Worm (Caenorhabditis elegans): ENCODE results near the gene cku-80.

DNA sequence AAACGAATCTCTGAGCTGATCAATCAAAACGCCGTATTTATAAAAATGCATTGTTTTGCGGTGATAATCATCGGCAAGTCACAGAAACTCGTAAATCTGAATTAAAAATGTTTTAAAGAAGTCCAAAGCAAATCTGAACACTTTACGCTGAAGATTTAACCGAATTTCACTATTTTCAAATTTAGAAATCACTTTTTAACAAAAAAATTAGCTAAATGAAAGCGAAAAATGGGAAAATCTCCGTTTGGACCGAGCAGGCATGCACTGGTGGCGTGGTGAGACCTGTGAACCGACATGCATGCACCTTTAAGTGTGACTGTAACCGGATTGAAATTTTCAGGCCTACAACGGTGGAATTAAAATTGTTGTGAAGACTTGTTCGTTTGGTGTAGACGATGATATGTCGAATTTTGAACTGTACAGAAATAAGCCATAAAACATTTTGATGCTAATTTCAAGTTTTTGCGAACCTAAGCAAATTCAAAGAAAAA, 19.9 kb downstream of the cku-80 start, which contains the start of gene C28A5.2:
- TF ChIP-seq mdl-1 (tag; optimal IDR thresholded peaks at IDR 0.05): no peak
- no peak for TF ChIP-seq elt-3 (tag; optimal IDR thresholded peaks at IDR 0.05)
- no peak for TF ChIP-seq lsy-12 (tag; optimal IDR thresholded peaks at IDR 0.05)
- no peak for TF ChIP-seq ama-1 (optimal IDR thresholded peaks at IDR 0.05)
- no peak for TF ChIP-seq nhr-237 (tag; optimal IDR thresholded peaks at IDR 0.05)
- no peak for TF ChIP-seq nhr-11 (tag; optimal IDR thresholded peaks at IDR 0.05)
